Worm (Caenorhabditis elegans): ENCODE results near the gene M70.3.
A peak's percentile ranks its signal among the peaks of the same experiment; 100 is the strongest.

Gene M70.3

DNA sequence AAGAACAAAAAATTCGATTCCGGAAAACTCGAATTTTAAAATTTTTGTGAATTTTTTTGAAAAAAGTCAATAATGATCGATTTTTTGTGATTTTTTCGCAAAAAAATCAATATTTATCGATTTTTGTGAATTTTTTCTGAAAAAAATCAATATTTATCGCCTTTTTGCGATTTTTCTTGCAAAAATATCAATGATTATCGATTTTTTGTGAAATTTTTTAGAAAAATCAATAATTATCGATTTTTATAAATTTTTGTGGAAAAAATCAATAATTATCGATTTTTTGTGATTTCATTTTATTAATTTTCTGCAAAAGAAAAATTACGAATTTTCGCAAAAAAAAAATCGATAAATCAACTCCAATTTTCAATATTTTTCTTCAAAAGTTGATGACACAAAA, 6.3 kb downstream of the M70.3 start:
- TF ChIP-seq cebp-1 (GFP tag; IDR thresholded peaks at IDR 0.05) (no peak), cebp-1 (tag; optimal IDR thresholded peaks at IDR 0.05) (no peak), attf-3 (GFP tag; conservative IDR thresholded peaks at IDR 0.05) (no peak), lsy-27 (tag; optimal IDR thresholded peaks at IDR 0.05; ENCODE audit: borderline replicate concordance, insufficient read depth) (no peak), Y67H2A.10 (GFP tag; conservative IDR thresholded peaks at IDR 0.05) (no peak)

- no peak for TF ChIP-seq mes-4 (tag; optimal IDR thresholded peaks at IDR 0.05)
- TF ChIP-seq F49E8.2 (tag; optimal IDR thresholded peaks at IDR 0.05; ENCODE audit: insufficient read depth): no peak
- TF ChIP-seq hmg-20 (GFP tag; IDR thresholded peaks at IDR 0.05): no peak
- no peak for TF ChIP-seq akir-1 (GFP tag; optimal IDR thresholded peaks at IDR 0.05)
- no peak for TF ChIP-seq C17E4.6 (GFP tag; IDR thresholded peaks at IDR 0.05)
- no peak for TF ChIP-seq zfh-2 (GFP tag; conservative IDR thresholded peaks at IDR 0.05)
- no peak for TF ChIP-seq K12H6.12 (tag; optimal IDR thresholded peaks at IDR 0.05)
- TF ChIP-seq athp-1 (tag; optimal IDR thresholded peaks at IDR 0.05): no peak
Measured at ce11 chrIV:2228678-2229077, 13.6 kb downstream of the M70.3 start.

DNA sequence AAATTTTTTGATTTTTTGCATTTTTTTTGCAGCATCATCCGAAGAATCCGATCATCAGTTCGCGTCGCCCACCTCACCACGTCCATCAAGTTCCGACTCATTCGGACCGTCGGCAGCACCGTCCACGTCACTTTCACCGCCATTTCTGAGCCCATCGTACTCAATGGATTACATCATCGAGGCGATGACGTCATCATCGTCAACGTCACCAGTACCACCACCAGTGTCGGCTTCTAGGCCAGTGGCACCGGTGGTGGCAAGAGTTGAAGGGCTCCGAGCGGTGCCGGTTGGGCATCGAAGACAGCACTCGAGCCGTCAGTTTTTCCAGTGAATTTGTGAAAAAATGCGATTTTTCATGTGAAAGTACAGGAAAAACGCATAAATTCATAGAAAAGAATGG, 18.6 kb downstream of the M70.3 start:
- peak; percentile 54 for TF ChIP-seq zfh-2 (GFP tag; conservative IDR thresholded peaks at IDR 0.05)
- TF ChIP-seq hrde-1 (tag; optimal IDR thresholded peaks at IDR 0.05; ENCODE audit: borderline replicate concordance): no peak

DNA sequence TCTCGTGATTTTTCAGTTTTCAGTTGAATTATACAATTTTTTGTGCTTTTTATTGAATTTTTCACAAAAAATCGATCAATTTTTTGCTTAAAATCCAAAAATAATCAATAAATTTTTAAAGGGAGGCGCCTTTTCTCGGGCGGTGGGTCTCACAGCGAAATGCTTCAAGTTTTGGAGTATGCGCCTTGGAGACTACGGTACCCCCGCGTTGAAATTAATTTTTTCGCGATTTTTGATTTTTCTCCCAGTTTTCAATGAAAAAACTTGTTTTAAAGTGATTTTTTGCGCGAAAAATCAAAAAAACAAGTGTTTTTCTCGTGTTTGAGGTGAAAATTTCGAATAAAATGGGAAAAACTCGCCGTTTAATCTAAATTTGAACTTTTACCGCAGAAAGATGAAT, 19.1 kb downstream of the M70.3 start:
- TF ChIP-seq attf-3 (GFP tag; conservative IDR thresholded peaks at IDR 0.05) (no peak), mcd-1 (GFP tag; IDR thresholded peaks at IDR 0.05) (no peak), F33H1.4 (GFP tag; IDR thresholded peaks at IDR 0.05) (peak; percentile 88), F37B4.10 (GFP tag; IDR thresholded peaks at IDR 0.05) (no peak), chd-7 (tag; optimal IDR thresholded peaks at IDR 0.05) (no peak), ceh-91 (GFP tag; IDR thresholded peaks at IDR 0.05) (peak; percentile 57), dpl-1 (GFP tag; optimal IDR thresholded peaks at IDR 0.05) (peak; percentile 26), madf-6 (GFP tag; IDR thresholded peaks at IDR 0.05) (peak; percentile 84), madf-10 (tag; optimal IDR thresholded peaks at IDR 0.05) (no peak), ZK185.1 (tag; optimal IDR thresholded peaks at IDR 0.05; ENCODE audit: poor library complexity, severe bottlenecking) (no peak), egl-44 (GFP tag; IDR thresholded peaks at IDR 0.05) (no peak), mel-28 (tag; optimal IDR thresholded peaks at IDR 0.05; ENCODE audit: borderline replicate concordance) (no peak), lsl-1 (GFP tag; optimal IDR thresholded peaks at IDR 0.05) (peak; percentile 86), rec-8 (tag; optimal IDR thresholded peaks at IDR 0.05) (no peak), D2030.7 (GFP tag; IDR thresholded peaks at IDR 0.05) (peak; percentile 60; the same call in 1 of the 2 replicates), hmg-1.2 (GFP tag; IDR thresholded peaks at IDR 0.05) (peak; percentile 5; the same call in 1 of the 2 replicates), let-526 (GFP tag; IDR thresholded peaks at IDR 0.05) (no peak), xnd-1 (tag; optimal IDR thresholded peaks at IDR 0.05) (peak; percentile 71), efl-1 (GFP tag; optimal IDR thresholded peaks at IDR 0.05) (peak; percentile 61), T07F8.4 (tag; optimal IDR thresholded peaks at IDR 0.05) (no peak), madf-8 (GFP tag; conservative IDR thresholded peaks at IDR 0.05) (peak; percentile 65)
